Worm (Caenorhabditis elegans): ENCODE results near the gene F35F11.2.

ce11 chrIV:4007697-4008096 is 32.4 kb upstream of the F35F11.2 start, which contains the start of gene W02C12.2:
- TF ChIP-seq unc-62 (GFP tag; optimal IDR thresholded peaks at IDR 0.05), result no peak
- TF ChIP-seq elt-1 (tag; optimal IDR thresholded peaks at IDR 0.05), result no peak
- TF ChIP-seq alr-1 (tag; optimal IDR thresholded peaks at IDR 0.05), result no peak
- TF ChIP-seq zag-1 (tag; optimal IDR thresholded peaks at IDR 0.05), result no peak
- no peak for TF ChIP-seq nhr-25 (tag; optimal IDR thresholded peaks at IDR 0.05)
- no peak for TF ChIP-seq egl-27 (tag; optimal IDR thresholded peaks at IDR 0.05)
- TF ChIP-seq snpc-4 (tag; optimal IDR thresholded peaks at IDR 0.05), result no peak
- no peak for TF ChIP-seq R02D3.7 (tag; optimal IDR thresholded peaks at IDR 0.05)
- no peak for TF ChIP-seq ceh-16 (tag; optimal IDR thresholded peaks at IDR 0.05)
- no peak for TF ChIP-seq mab-5 (tag; optimal IDR thresholded peaks at IDR 0.05)
- no peak for TF ChIP-seq ztf-11 (tag; optimal IDR thresholded peaks at IDR 0.05)
